Fruit fly (Drosophila melanogaster) whole organism, embryonic: ENCODE measurements around the gene IntS9.

Experiments used
- Asciz ChIP-seq: fragments of 200-800 bp; sonication (Bioruptor generic); optimal IDR thresholded peaks from 2 replicates; lab custom pipeline; 2017; ENCODE audit warnings: missing biosample characterization, mild to moderate bottlenecking, missing genetic modification characterization, missing genetic modification reagents
- CG10321 ChIP-seq: fragments of 200-800 bp; sonication (Bioruptor generic); IDR thresholded peaks from 2 replicates; pipeline ENCODE4 v1.3.6; 2022; ENCODE audit warnings: missing biosample characterization, missing genetic modification characterization
- CG10979 ChIP-seq: fragments of 200-800 bp; sonication (Bioruptor generic); optimal IDR thresholded peaks from 2 replicates; lab custom pipeline; 2018; ENCODE audit warnings: missing biosample characterization, mild to moderate bottlenecking, missing genetic modification characterization, moderate library complexity
- CG11560 ChIP-seq: fragments of 200-800 bp; sonication (Bioruptor generic); IDR thresholded peaks from 3 replicates; pipeline ENCODE4 v1.3.6; 2022; ENCODE audit warnings: missing biosample characterization, missing genetic modification characterization
- CG12071 ChIP-seq: fragments of 200-800 bp; sonication (Bioruptor generic); optimal IDR thresholded peaks from 3 replicates; lab custom pipeline; 2018; ENCODE audit warnings: missing biosample characterization, mild to moderate bottlenecking, missing genetic modification characterization
- CG13287 ChIP-seq: fragments of 200-800 bp; sonication (Bioruptor generic); IDR thresholded peaks from 2 replicates; pipeline ENCODE4 v1.3.6; 2022; ENCODE audit warnings: missing biosample characterization, missing genetic modification characterization; ENCODE audit not compliant: partially characterized antibody
- CG13894 ChIP-seq: fragments of 200-800 bp; sonication (Bioruptor generic); optimal IDR thresholded peaks from 3 replicates; lab custom pipeline; 2018; ENCODE audit warnings: missing biosample characterization, mild to moderate bottlenecking, missing genetic modification characterization, moderate library complexity
- CG16813 ChIP-seq: fragments of 200-800 bp; sonication (Bioruptor generic); IDR thresholded peaks from 3 replicates; pipeline ENCODE4 v1.3.6; 2022; ENCODE audit warnings: missing biosample characterization, missing genetic modification characterization; ENCODE audit not compliant: partially characterized antibody
- CG17829 ChIP-seq: fragments of 200-800 bp; optimal IDR thresholded peaks from 2 replicates; lab custom pipeline; 2019; ENCODE audit warnings: missing biosample characterization, mild to moderate bottlenecking, missing genetic modification characterization, moderate library complexity
- CG2129 ChIP-seq: fragments of 200-800 bp; sonication (Bioruptor generic); IDR thresholded peaks from 2 replicates; pipeline ENCODE4 v1.3.6; 2022; ENCODE audit warnings: missing biosample characterization, missing genetic modification characterization; ENCODE audit not compliant: partially characterized antibody
- CG2678 ChIP-seq: fragments of 200-800 bp; sonication (Bioruptor generic); optimal IDR thresholded peaks from 3 replicates; lab custom pipeline; 2019; ENCODE audit warnings: missing biosample characterization, mild to moderate bottlenecking, missing genetic modification characterization, moderate library complexity
- CG34422 ChIP-seq: fragments of 200-800 bp; sonication (Bioruptor generic); IDR thresholded peaks from 3 replicates; pipeline ENCODE4 v1.3.6; 2022; ENCODE audit warnings: missing biosample characterization, missing genetic modification characterization
- CG4328 ChIP-seq: fragments of 200-800 bp; sonication (Bioruptor generic); optimal IDR thresholded peaks from 3 replicates; lab custom pipeline; 2017; ENCODE audit warnings: missing biosample characterization, missing genetic modification reagents, missing genetic modification characterization
- CG5180 ChIP-seq: fragments of 200-800 bp; sonication (Bioruptor generic); optimal IDR thresholded peaks from 3 replicates; lab custom pipeline; 2017; ENCODE audit warnings: missing biosample characterization, missing genetic modification characterization, mild to moderate bottlenecking, moderate library complexity, missing genetic modification reagents
- CG7745 ChIP-seq: fragments of 200-800 bp; sonication (Bioruptor generic); optimal IDR thresholded peaks from 2 replicates; lab custom pipeline; 2018; ENCODE audit warnings: missing biosample characterization, mild to moderate bottlenecking, missing genetic modification characterization, moderate library complexity
- CG8290 ChIP-seq, 3 experiments: fragments of 200-800 bp; sonication (Bioruptor generic); optimal IDR thresholded peaks; 2 replicates each; lab custom pipeline; 2016 to 2019; ENCODE audit warnings: missing biosample characterization in 3 of 3, missing genetic modification characterization in 3 of 3, mild to moderate bottlenecking in 2 of 3, moderate library complexity in 1 of 3
- CG8944 ChIP-seq: fragments of 200-800 bp; sonication (Bioruptor generic); optimal IDR thresholded peaks from 3 replicates; lab custom pipeline; 2016; ENCODE audit warnings: missing biosample characterization, missing genetic modification characterization
- CrebB ChIP-seq: fragments of 200-800 bp; sonication (Bioruptor generic); optimal IDR thresholded peaks from 3 replicates; lab custom pipeline; 2018; ENCODE audit warnings: missing biosample characterization, mild to moderate bottlenecking, missing genetic modification characterization
- Elba2 ChIP-seq: fragments of 200-800 bp; sonication (Bioruptor generic); optimal IDR thresholded peaks from 3 replicates; lab custom pipeline; 2016; ENCODE audit warnings: missing biosample characterization, missing genetic modification characterization
- HLHmδ ChIP-seq: fragments of 200-800 bp; sonication (Bioruptor generic); optimal IDR thresholded peaks from 2 replicates; lab custom pipeline; 2018; ENCODE audit warnings: missing biosample characterization, mild to moderate bottlenecking, missing genetic modification characterization, moderate library complexity
- Hmr ChIP-seq: fragments of 200-800 bp; sonication (Bioruptor generic); optimal IDR thresholded peaks from 3 replicates; lab custom pipeline; 2017; ENCODE audit warnings: mild to moderate bottlenecking, missing biosample characterization, missing genetic modification reagents, missing genetic modification characterization
- Hr3 ChIP-seq: fragments of 200-800 bp; sonication (Bioruptor generic); optimal IDR thresholded peaks from 3 replicates; lab custom pipeline; 2016; ENCODE audit warnings: missing biosample characterization, missing genetic modification characterization
- Hr39 ChIP-seq: fragments of >200 bp; optimal IDR thresholded peaks from 2 replicates; lab custom pipeline; 2017
- Hr51 ChIP-seq, 2 experiments: fragments of 200-800 bp; sonication (Bioruptor generic); optimal IDR thresholded peaks; 2 replicates in 1 of 2; 3 replicates in 1 of 2; lab custom pipeline; 2016 to 2018; ENCODE audit warnings: missing biosample characterization in 2 of 2, missing genetic modification characterization in 2 of 2, mild to moderate bottlenecking in 1 of 2, moderate library complexity in 1 of 2
- MBD-R2 ChIP-seq: fragments of 200-800 bp; sonication (Bioruptor generic); IDR thresholded peaks from 2 replicates; pipeline ENCODE4 v1.3.6; 2022; ENCODE audit warnings: missing biosample characterization, missing genetic modification characterization
- Nf-YA ChIP-seq: fragments of 200-800 bp; sonication (Bioruptor generic); IDR thresholded peaks from 2 replicates; pipeline ENCODE4 v1.3.6; 2022; ENCODE audit warnings: missing biosample characterization, missing genetic modification characterization
- NfI ChIP-seq: fragments of 200-800 bp; sonication (Bioruptor generic); optimal IDR thresholded peaks from 3 replicates; lab custom pipeline; 2018; ENCODE audit warnings: missing biosample characterization, mild to moderate bottlenecking, missing genetic modification characterization, moderate library complexity
- Oaz ChIP-seq: fragments of 200-800 bp; sonication (Bioruptor generic); IDR thresholded peaks from 2 replicates; pipeline ENCODE4 v1.3.6; 2022; ENCODE audit warnings: missing biosample characterization, missing genetic modification characterization
- Oli ChIP-seq: fragments of 200-800 bp; sonication (Bioruptor generic); optimal IDR thresholded peaks from 2 replicates; lab custom pipeline; 2018; ENCODE audit warnings: missing biosample characterization, mild to moderate bottlenecking, missing genetic modification characterization, moderate library complexity
- Tbp ChIP-seq: fragments of >200 bp; optimal IDR thresholded peaks from 2 replicates; lab custom pipeline; 2018; ENCODE audit warnings: missing biosample characterization, missing genetic modification characterization
- al ChIP-seq: fragments of 200-800 bp; sonication (Bioruptor generic); IDR thresholded peaks from 2 replicates; pipeline ENCODE4 v1.3.6; 2022; ENCODE audit warnings: missing biosample characterization, missing genetic modification characterization
- ara ChIP-seq: fragments of 200-800 bp; sonication (Bioruptor generic); IDR thresholded peaks from 2 replicates; pipeline ENCODE4 v1.3.6; 2022; ENCODE audit warnings: missing biosample characterization, missing genetic modification characterization
- ash1 ChIP-seq: fragments of 200-800 bp; sonication (Bioruptor generic); optimal IDR thresholded peaks from 2 replicates; lab custom pipeline; 2018; ENCODE audit warnings: missing biosample characterization, mild to moderate bottlenecking, missing genetic modification characterization
- gce ChIP-seq: fragments of 200-800 bp; sonication (Bioruptor generic); IDR thresholded peaks from 3 replicates; pipeline ENCODE4 v1.3.6; 2022; ENCODE audit warnings: missing biosample characterization, missing genetic modification characterization
- ind ChIP-seq: fragments of 200-800 bp; sonication (Bioruptor generic); optimal IDR thresholded peaks from 3 replicates; lab custom pipeline; 2016; ENCODE audit warnings: missing biosample characterization, missing genetic modification characterization
- maf-S ChIP-seq: fragments of 200-800 bp; sonication (Bioruptor generic); optimal IDR thresholded peaks from 2 replicates; lab custom pipeline; 2016; ENCODE audit warnings: missing biosample characterization, missing genetic modification characterization
- nau ChIP-seq: fragments of 200-800 bp; sonication (Bioruptor generic); optimal IDR thresholded peaks from 3 replicates; lab custom pipeline; 2017; ENCODE audit warnings: missing biosample characterization, mild to moderate bottlenecking, missing genetic modification characterization, missing genetic modification reagents
- oc ChIP-seq: fragments of 200-800 bp; sonication (Bioruptor generic); optimal IDR thresholded peaks from 2 replicates; lab custom pipeline; 2018; ENCODE audit warnings: missing biosample characterization, mild to moderate bottlenecking, missing genetic modification characterization, moderate library complexity
- onecut ChIP-seq: fragments of 200-800 bp; sonication (Bioruptor generic); IDR thresholded peaks from 2 replicates; pipeline ENCODE4 v1.3.6; 2022; ENCODE audit warnings: missing biosample characterization, missing genetic modification characterization
- prd ChIP-seq, 3 experiments: fragments of >200 bp in 2 of 3; fragments of 200-800 bp in 1 of 3; sonication (Bioruptor generic) in 1 of 3; optimal IDR thresholded peaks in 2 of 3; IDR thresholded peaks in 1 of 3; 2 replicates in 2 of 3; 3 replicates in 1 of 3; pipeline versions ENCODE4 v1.3.6 to Lab custom; 2017 to 2022; ENCODE audit warnings: missing biosample characterization in 1 of 3, missing genetic modification characterization in 1 of 3
- rib ChIP-seq: fragments of 200-800 bp; sonication (Bioruptor generic); IDR thresholded peaks from 2 replicates; pipeline ENCODE4 v1.3.6; 2022; ENCODE audit warnings: missing biosample characterization, missing genetic modification characterization
- schlank ChIP-seq: fragments of 200-800 bp; sonication (Bioruptor generic); optimal IDR thresholded peaks from 2 replicates; lab custom pipeline; 2018; ENCODE audit warnings: missing biosample characterization, mild to moderate bottlenecking, missing genetic modification characterization
- slbo ChIP-seq: fragments of 200-800 bp; sonication (Bioruptor generic); IDR thresholded peaks from 2 replicates; pipeline ENCODE4 v1.3.6; 2022; ENCODE audit warnings: missing biosample characterization, missing genetic modification characterization
- tna ChIP-seq: fragments of 200-800 bp; sonication (Bioruptor generic); IDR thresholded peaks from 2 replicates; pipeline ENCODE4 v1.3.6; 2022; ENCODE audit warnings: missing biosample characterization, missing genetic modification characterization; ENCODE audit not compliant: partially characterized antibody
- unpg ChIP-seq: fragments of 200-800 bp; sonication (Bioruptor generic); optimal IDR thresholded peaks from 3 replicates; lab custom pipeline; 2018; ENCODE audit warnings: missing biosample characterization, mild to moderate bottlenecking, missing genetic modification characterization, moderate library complexity
- vfl ChIP-seq: fragments of 200-800 bp; sonication (Bioruptor generic); optimal IDR thresholded peaks from 2 replicates; lab custom pipeline; 2016; ENCODE audit warnings: missing biosample characterization, missing genetic modification characterization
- vnd ChIP-seq: fragments of 200-800 bp; sonication (Bioruptor generic); IDR thresholded peaks from 3 replicates; pipeline ENCODE4 v1.3.6; 2022; ENCODE audit warnings: missing biosample characterization, missing genetic modification characterization; ENCODE audit not compliant: partially characterized antibody

IntS9 gene

dm6 chr3L:16128973-16129745 lies 23.7 kb upstream of the IntS9 start, which contains the start of gene SsRbeta (continued):
- TF ChIP-seq NfI: peak; percentile 9
- no peak for TF ChIP-seq ind (GFP tag; lab: Kevin White, UChicago)
- no peak for TF ChIP-seq CG11560
- TF ChIP-seq CG2129 (GFP tag; lab: Robert Waterston, UW): peak; percentile 36
- TF ChIP-seq rib (GFP tag; lab: Robert Waterston, UW): no peak
- no peak for TF ChIP-seq maf-S (GFP tag; lab: Kevin White, UChicago)
- TF ChIP-seq MBD-R2 (GFP tag; lab: Robert Waterston, UW): peak; percentile 53
- no peak for TF ChIP-seq CrebB (tag; lab: Kevin White, UChicago)
- no peak; the same call in 1 of the 2 replicates for TF ChIP-seq onecut (GFP tag; lab: Robert Waterston, UW)
- peak; percentile 43 for TF ChIP-seq Asciz (GFP tag; lab: Kevin White, UChicago)
- TF ChIP-seq CG4328: peak; percentile 44
- TF ChIP-seq schlank (tag; lab: Kevin White, UChicago): no peak
- TF ChIP-seq CG16813 (GFP tag; lab: Robert Waterston, UW): peak; percentile 69
- no peak for TF ChIP-seq CG13894 (tag; lab: Kevin White, UChicago)
- TF ChIP-seq CG8290 (GFP tag; optimal IDR thresholded peaks at IDR 0.05; lab: Kevin White, UChicago): no peak
- TF ChIP-seq CG8290 (tag; optimal IDR thresholded peaks at IDR 0.05; lab: Kevin White, UChicago): peak in 1 of 2 experiments; percentile 82
- no peak for TF ChIP-seq Hr3 (GFP tag; lab: Kevin White, UChicago)
- TF ChIP-seq HLHmδ: peak; percentile 88
- TF ChIP-seq CG5180 (GFP tag; lab: Kevin White, UChicago): peak; percentile 13
- peak; percentile 31 for TF ChIP-seq CG2678 (tag; lab: Kevin White, UChicago)
- peak; percentile 3 to 57 for TF ChIP-seq Hr51 (GFP tag; optimal IDR thresholded peaks at IDR 0.05; lab: Kevin White, UChicago)
- TF ChIP-seq gce: no peak; the same call in 2 of the 3 replicates
- no peak for TF ChIP-seq CG7745 (tag; lab: Kevin White, UChicago)
- no peak for TF ChIP-seq vfl (GFP tag; lab: Kevin White, UChicago)
- no peak for TF ChIP-seq CG17829
- TF ChIP-seq Tbp (GFP tag; lab: Kevin White, UChicago): peak; percentile 33
- peak; percentile 82 for TF ChIP-seq slbo (GFP tag; lab: Robert Waterston, UW)
- no peak for TF ChIP-seq CG8944 (GFP tag; lab: Kevin White, UChicago)
- TF ChIP-seq vnd (GFP tag; lab: Robert Waterston, UW): 0 out of 3 replicates have a peak, but pooled peaks have one; percentile 39
- TF ChIP-seq ara: peak; percentile 20; the same call in 1 of the 2 replicates
- no peak for TF ChIP-seq oc (tag; lab: Kevin White, UChicago)
- no peak for TF ChIP-seq Hr39
- TF ChIP-seq unpg: peak; percentile 36
- TF ChIP-seq ash1 (GFP tag; lab: Kevin White, UChicago): no peak
- TF ChIP-seq CG34422 (GFP tag; lab: Robert Waterston, UW): peak; percentile 68; the same call in 2 of the 3 replicates
- TF ChIP-seq Elba2 (GFP tag; lab: Kevin White, UChicago): no peak
- TF ChIP-seq Oaz: no peak
- TF ChIP-seq prd (optimal IDR thresholded peaks at IDR 0.05; lab: Kevin White, UChicago): no peak
- peak; percentile 49 for TF ChIP-seq prd (GFP tag; IDR thresholded peaks at IDR 0.05; lab: Robert Waterston, UW)
- TF ChIP-seq nau: no peak
- TF ChIP-seq CG10979 (tag; lab: Kevin White, UChicago): no peak
- no peak for TF ChIP-seq CG12071 (GFP tag; lab: Kevin White, UChicago)
- TF ChIP-seq CG13287 (GFP tag; lab: Robert Waterston, UW): peak; percentile 79
- TF ChIP-seq Oli (tag; lab: Kevin White, UChicago): peak; percentile 33
- TF ChIP-seq tna (GFP tag; lab: Robert Waterston, UW): peak; percentile 37; the same call in 1 of the 2 replicates
- 0 out of 2 replicates have a peak, but pooled peaks have one; percentile 3 for TF ChIP-seq al (GFP tag; lab: Robert Waterston, UW)
- 0 out of 2 replicates have a peak, but pooled peaks have one; percentile 11 for TF ChIP-seq Nf-YA (GFP tag; lab: Robert Waterston, UW)
- TF ChIP-seq Hmr (GFP tag; lab: Kevin White, UChicago): peak; percentile 4
- TF ChIP-seq CG10321 (GFP tag; lab: Robert Waterston, UW): peak; percentile 31; the same call in 1 of the 2 replicates
